Worm (Caenorhabditis elegans) whole organism, L4 larva: ENCODE results near the gene srj-21.

ENCODE experiments used
- D1046.2 ChIP-seq: fragments of 200-800 bp; sonication (Bioruptor generic); IDR thresholded peaks from 2 replicates; pipeline ENCODE4 v1.3.6; 2022; ENCODE audit warnings: missing genetic modification characterization, missing compliant biosample characterization
- F37D6.2 ChIP-seq: sonication (generic microtip); optimal IDR thresholded peaks from 2 replicates; lab custom pipeline; 2016; ENCODE audit warnings: mild to moderate bottlenecking, missing genetic modification characterization, missing compliant biosample characterization
- F49E8.2 ChIP-seq: sonication (generic microtip); optimal IDR thresholded peaks from 2 replicates; lab custom pipeline; 2016; ENCODE audit warnings: missing compliant biosample characterization, mild to moderate bottlenecking, missing genetic modification characterization, borderline replicate concordance
- Y48G9A.11 ChIP-seq: fragments of 200-800 bp; sonication (Bioruptor generic); IDR thresholded peaks from 2 replicates; pipeline ENCODE4 v1.3.6; 2022; ENCODE audit warnings: missing genetic modification reagents, missing genetic modification characterization, missing compliant biosample characterization
- Y5F2A.4 ChIP-seq: fragments of 200-800 bp; sonication (Bioruptor generic); optimal IDR thresholded peaks from 2 replicates; lab custom pipeline; 2018; ENCODE audit warnings: mild to moderate bottlenecking, missing genetic modification characterization, missing compliant biosample characterization
- Y75B8A.6 ChIP-seq: fragments of 200-800 bp; sonication (Bioruptor generic); IDR thresholded peaks from 2 replicates; pipeline ENCODE4 v1.3.6; 2022; ENCODE audit warnings: missing genetic modification reagents, missing genetic modification characterization, missing compliant biosample characterization
- ZK337.2 ChIP-seq: fragments of 200-800 bp; sonication (Bioruptor generic); IDR thresholded peaks from 2 replicates; pipeline ENCODE4 v1.3.6; 2022; ENCODE audit warnings: missing genetic modification reagents, missing genetic modification characterization, missing compliant biosample characterization
- ZK546.5 ChIP-seq, 2 experiments: sonication (generic microtip); optimal IDR thresholded peaks; 2 replicates each; lab custom pipeline; 2017; ENCODE audit warnings: missing biosample characterization in 2 of 2, missing genetic modification characterization in 2 of 2
- aly-2 ChIP-seq: sonication (generic microtip); optimal IDR thresholded peaks from 2 replicates; lab custom pipeline; 2018; ENCODE audit warnings: missing biosample characterization, missing genetic modification characterization
- attf-4 ChIP-seq: sonication (generic microtip); optimal IDR thresholded peaks from 3 replicates; lab custom pipeline; 2017; ENCODE audit warnings: missing biosample characterization, missing genetic modification characterization
- ceh-20 ChIP-seq: fragments of 200-800 bp; sonication (Bioruptor generic); IDR thresholded peaks from 2 replicates; pipeline ENCODE4 v1.3.6; 2022; ENCODE audit warnings: missing genetic modification reagents, missing genetic modification characterization, missing compliant biosample characterization
- ceh-32 ChIP-seq: sonication (generic microtip); optimal IDR thresholded peaks from 2 replicates; lab custom pipeline; 2016; ENCODE audit warnings: mild to moderate bottlenecking, missing genetic modification characterization, missing compliant biosample characterization; ENCODE audit not compliant: poor library complexity
- ceh-44 ChIP-seq: fragments of 200-800 bp; sonication (Bioruptor generic); IDR thresholded peaks from 2 replicates; pipeline ENCODE4 v1.3.6; 2022; ENCODE audit warnings: missing genetic modification reagents, missing genetic modification characterization, missing compliant biosample characterization
- ceh-62 ChIP-seq: sonication (generic microtip); optimal IDR thresholded peaks from 2 replicates; lab custom pipeline; 2017; ENCODE audit warnings: missing biosample characterization, missing genetic modification characterization
- ceh-82 ChIP-seq: sonication (generic microtip); optimal IDR thresholded peaks from 2 replicates; lab custom pipeline; 2017; ENCODE audit warnings: missing biosample characterization, missing genetic modification characterization
- ctbp-1 ChIP-seq: fragments of 200-800 bp; sonication (Bioruptor generic); IDR thresholded peaks from 2 replicates; pipeline ENCODE4 v1.3.6; 2022; ENCODE audit warnings: missing genetic modification reagents, missing genetic modification characterization, missing compliant biosample characterization
- daf-19 ChIP-seq: fragments of 200-800 bp; sonication (Bioruptor generic); conservative IDR thresholded peaks from 2 replicates; pipeline ENCODE4 v1.3.6; 2022; ENCODE audit warnings: missing genetic modification characterization, missing compliant biosample characterization
- dmd-8 ChIP-seq: fragments of 200-800 bp; sonication (Bioruptor generic); IDR thresholded peaks from 2 replicates; pipeline ENCODE4 v1.3.6; 2022; ENCODE audit warnings: missing genetic modification characterization, missing compliant biosample characterization
- dmd-9 ChIP-seq: fragments of 200-800 bp; sonication (Bioruptor generic); IDR thresholded peaks from 2 replicates; pipeline ENCODE4 v1.3.6; 2022; ENCODE audit warnings: missing genetic modification reagents, missing genetic modification characterization, missing compliant biosample characterization
- dpl-1 ChIP-seq: fragments of 150-350 bp; optimal IDR thresholded peaks from 2 replicates; lab custom pipeline; 2014; ENCODE audit warnings: missing biosample characterization, missing genetic modification reagents, missing genetic modification characterization
- duxl-1 ChIP-seq: sonication (generic microtip); optimal IDR thresholded peaks from 2 replicates; lab custom pipeline; 2016; ENCODE audit warnings: mild to moderate bottlenecking, missing genetic modification characterization, moderate library complexity, missing compliant biosample characterization; ENCODE audit not compliant: poor library complexity
- egl-43 ChIP-seq: fragments of 200-800 bp; sonication (Bioruptor generic); IDR thresholded peaks from 2 replicates; pipeline ENCODE4 v1.3.6; 2022; ENCODE audit warnings: missing genetic modification reagents, missing genetic modification characterization, missing compliant biosample characterization
- jun-1 ChIP-seq: fragments of 150-350 bp; optimal IDR thresholded peaks from 2 replicates; lab custom pipeline; 2014; ENCODE audit warnings: missing biosample characterization, missing genetic modification reagents, missing genetic modification characterization
- lin-38 ChIP-seq: fragments of 200-800 bp; sonication (Bioruptor generic); IDR thresholded peaks from 2 replicates; pipeline ENCODE4 v1.3.6; 2022; ENCODE audit warnings: missing genetic modification reagents, missing genetic modification characterization, missing compliant biosample characterization
- lsy-2 ChIP-seq, 2 experiments: fragments of 150-350 bp in 1 of 2; sonication (generic microtip) in 1 of 2; optimal IDR thresholded peaks; 2 replicates each; lab custom pipeline; 2014 to 2017; ENCODE audit warnings: missing biosample characterization in 2 of 2, missing genetic modification characterization in 2 of 2
- madf-5 ChIP-seq, 2 experiments: fragments of 200-800 bp; sonication (Bioruptor generic); IDR thresholded peaks; 2 replicates each; pipeline ENCODE4 v1.3.6; 2022; ENCODE audit warnings: missing compliant biosample characterization in 2 of 2, missing genetic modification characterization in 2 of 2
- mep-1 ChIP-seq: fragments of 150-350 bp; sonication (generic microtip); optimal IDR thresholded peaks from 3 replicates; lab custom pipeline; 2014; ENCODE audit warnings: missing biosample characterization, missing genetic modification characterization
- mxl-3 ChIP-seq: fragments of 200-800 bp; sonication (Bioruptor generic); optimal IDR thresholded peaks from 2 replicates; lab custom pipeline; 2018; ENCODE audit warnings: mild to moderate bottlenecking, missing genetic modification characterization, missing compliant biosample characterization
- nhr-102 ChIP-seq: sonication (generic microtip); optimal IDR thresholded peaks from 2 replicates; lab custom pipeline; 2016; ENCODE audit warnings: mild to moderate bottlenecking, missing genetic modification characterization, moderate library complexity, missing compliant biosample characterization
- nhr-237 ChIP-seq: sonication (generic microtip); optimal IDR thresholded peaks from 2 replicates; lab custom pipeline; 2017; ENCODE audit warnings: missing biosample characterization, missing genetic modification characterization
- nhr-25 ChIP-seq: sonication (generic microtip); optimal IDR thresholded peaks from 2 replicates; lab custom pipeline; 2017; ENCODE audit warnings: missing genetic modification characterization, mild to moderate bottlenecking, missing compliant biosample characterization, antibody characterized with exemption, moderate library complexity, borderline replicate concordance; ENCODE audit not compliant: insufficient read depth
- nhr-28 ChIP-seq: fragments of 150-350 bp; optimal IDR thresholded peaks from 2 replicates; lab custom pipeline; 2014; ENCODE audit warnings: missing biosample characterization, missing genetic modification characterization
- nhr-42 ChIP-seq: fragments of 200-800 bp; sonication (Bioruptor generic); IDR thresholded peaks from 2 replicates; pipeline ENCODE4 v1.3.6; 2022; ENCODE audit warnings: missing genetic modification characterization, missing compliant biosample characterization
- nhr-6 ChIP-seq: fragments of 150-350 bp; optimal IDR thresholded peaks from 2 replicates; lab custom pipeline; 2014; ENCODE audit warnings: missing biosample characterization, missing genetic modification characterization
- rbr-2 ChIP-seq: sonication (generic microtip); optimal IDR thresholded peaks from 2 replicates; lab custom pipeline; 2016; ENCODE audit warnings: missing genotype, missing genetic modification characterization, missing compliant biosample characterization
- snpc-4 ChIP-seq: fragments of 150-350 bp; optimal IDR thresholded peaks from 2 replicates; lab custom pipeline; 2014; ENCODE audit warnings: missing biosample characterization, missing genetic modification characterization
- spr-1 ChIP-seq: sonication (generic microtip); optimal IDR thresholded peaks from 2 replicates; lab custom pipeline; 2016; ENCODE audit warnings: mild to moderate bottlenecking, missing genetic modification characterization, missing compliant biosample characterization
- unc-130 ChIP-seq: sonication (generic microtip); optimal IDR thresholded peaks from 2 replicates; lab custom pipeline; 2016; ENCODE audit warnings: missing genetic modification reagents, missing genetic modification characterization, missing compliant biosample characterization
- unc-62 ChIP-seq, 3 experiments: fragments of 150-350 bp in 1 of 3; sonication (generic microtip); optimal IDR thresholded peaks in 2 of 3; peaks in 1 of 3; 1 replicate in 1 of 3; 2 replicates in 2 of 3; lab custom pipeline; 2014 to 2017; ENCODE audit warnings: missing biosample characterization in 3 of 3, missing genetic modification characterization in 3 of 3, missing genetic modification reagents in 3 of 3, missing genotype in 1 of 3
- zfp-2 ChIP-seq: sonication (generic microtip); optimal IDR thresholded peaks from 2 replicates; lab custom pipeline; 2016; ENCODE audit warnings: mild to moderate bottlenecking, missing genetic modification characterization, missing compliant biosample characterization

The srj-21 gene

ce11 chrV:10760839-10761238 lies 15.7 kb downstream of the srj-21 start:
- TF ChIP-seq lin-38 (GFP tag; lab: Robert Waterston, UW) = no peak
- no peak for TF ChIP-seq lsy-2 (tag; optimal IDR thresholded peaks at IDR 0.05; lab: Kevin White, UChicago)
- TF ChIP-seq rbr-2 (tag; lab: Kevin White, UChicago) = no peak
- no peak for TF ChIP-seq dmd-9 (GFP tag; lab: Robert Waterston, UW)
- TF ChIP-seq ceh-44 (GFP tag; lab: Robert Waterston, UW) = no peak
- TF ChIP-seq nhr-25 = peak; percentile 31
- no peak for TF ChIP-seq ceh-62 (tag; lab: Kevin White, UChicago)
- TF ChIP-seq unc-62 (GFP tag; optimal IDR thresholded peaks at IDR 0.05 in 1 of 2; lab: Kevin White, UChicago) = peak in 1 of 2 experiments; percentile 94
- TF ChIP-seq unc-62 (tag; optimal IDR thresholded peaks at IDR 0.05; lab: Kevin White, UChicago) = no peak

- no peak for TF ChIP-seq Y48G9A.11
- no peak for TF ChIP-seq spr-1 (tag; lab: Kevin White, UChicago)
- no peak for TF ChIP-seq egl-43 (GFP tag; lab: Robert Waterston, UW)
- TF ChIP-seq dmd-9 (GFP tag; lab: Robert Waterston, UW) = no peak
- no peak for TF ChIP-seq Y5F2A.4 (GFP tag; lab: Kevin White, UChicago)
- no peak for TF ChIP-seq ceh-32 (tag; lab: Kevin White, UChicago)
- no peak for TF ChIP-seq dmd-8
- no peak for TF ChIP-seq nhr-28 (tag; lab: Kevin White, UChicago)
- TF ChIP-seq D1046.2 (GFP tag; lab: Robert Waterston, UW) = no peak
These were observed 17.6 kb downstream of the srj-21 start, which contains the start of gene sre-6 for ce11 chrV:10762695-10763094. sre-6 (minus strand) TSS chrV:10762795.

- TF ChIP-seq madf-5 (GFP tag; IDR thresholded peaks at IDR 0.05; lab: Robert Waterston, UW) = no peak
- no peak for TF ChIP-seq jun-1 (tag; lab: Kevin White, UChicago)
- TF ChIP-seq attf-4 (tag; lab: Kevin White, UChicago) = no peak
- TF ChIP-seq duxl-1 (tag; lab: Kevin White, UChicago) = no peak
- TF ChIP-seq aly-2 = no peak
- no peak for TF ChIP-seq nhr-6 (tag; lab: Kevin White, UChicago)
- TF ChIP-seq Y75B8A.6 (GFP tag; lab: Robert Waterston, UW) = no peak
- TF ChIP-seq mxl-3 = no peak
- no peak for TF ChIP-seq F37D6.2 (tag; lab: Kevin White, UChicago)
- TF ChIP-seq snpc-4 (tag; lab: Kevin White, UChicago) = no peak
- no peak for TF ChIP-seq F49E8.2 (tag; lab: Kevin White, UChicago)
- no peak for TF ChIP-seq nhr-237 (tag; lab: Kevin White, UChicago)
- no peak for TF ChIP-seq nhr-42 (GFP tag; lab: Robert Waterston, UW)
- no peak for TF ChIP-seq mep-1 (tag; lab: Kevin White, UChicago)
- TF ChIP-seq ceh-82 (tag; lab: Kevin White, UChicago) = no peak
- no peak for TF ChIP-seq ctbp-1 (GFP tag; lab: Robert Waterston, UW)
- TF ChIP-seq zfp-2 (tag; lab: Kevin White, UChicago) = no peak
- no peak for TF ChIP-seq egl-43 (GFP tag; lab: Robert Waterston, UW)
- no peak for TF ChIP-seq ZK337.2 (GFP tag; lab: Robert Waterston, UW)
- no peak for TF ChIP-seq ceh-32 (tag; lab: Kevin White, UChicago)
These were observed 18.9 kb downstream of the srj-21 start, which contains the start of gene ocr-1 for ce11 chrV:10764066-10764465. ocr-1 (plus strand) TSS chrV:10764366.

- TF ChIP-seq unc-130 (GFP tag; lab: Kevin White, UChicago) = no peak
- TF ChIP-seq daf-19 (GFP tag; lab: Robert Waterston, UW) = no peak
- no peak for TF ChIP-seq ZK546.5 (tag; optimal IDR thresholded peaks at IDR 0.05; lab: Kevin White, UChicago)
- no peak for TF ChIP-seq ceh-20 (GFP tag; lab: Robert Waterston, UW)
- TF ChIP-seq nhr-102 = no peak
- peak in 1 of 2 experiments; percentile 44 for TF ChIP-seq unc-62 (GFP tag; optimal IDR thresholded peaks at IDR 0.05 in 1 of 2; lab: Kevin White, UChicago)
- TF ChIP-seq unc-62 (tag; optimal IDR thresholded peaks at IDR 0.05; lab: Kevin White, UChicago) = no peak
- TF ChIP-seq dpl-1 (GFP tag; lab: Kevin White, UChicago) = no peak
These were observed 23.8 kb downstream of the srj-21 start for ce11 chrV:10768892-10769291.
